Worm (Caenorhabditis elegans): ENCODE data around the gene F49E8.8.

DNA sequence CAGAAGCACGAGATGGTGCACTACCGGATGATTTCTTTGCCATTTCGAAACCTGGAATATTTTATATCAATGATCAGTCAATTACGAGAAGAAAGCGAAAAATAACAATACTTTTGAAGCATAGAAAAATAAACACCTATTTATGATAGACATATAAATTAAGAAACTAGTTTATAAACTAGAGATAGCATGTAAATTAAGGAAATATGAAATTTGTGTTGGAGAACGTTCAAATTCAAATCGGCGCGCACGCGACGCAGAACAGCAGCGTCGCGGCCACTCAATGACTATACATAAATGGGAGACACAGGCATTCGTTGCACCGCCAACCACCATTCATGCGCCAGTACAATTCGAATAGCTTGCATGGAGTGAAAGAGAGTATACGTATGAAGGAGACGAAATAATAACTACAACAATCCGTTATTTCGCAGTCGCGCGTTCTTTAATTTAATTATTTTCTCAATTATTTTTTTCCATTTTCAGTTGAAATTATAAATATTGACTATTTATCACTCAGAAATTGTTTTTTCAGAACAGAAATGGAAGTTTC lies 23.7 kb downstream of the F49E8.8 start, which contains the start of the genes cec-5 and nol-10:
- TF ChIP-seq ama-1 (optimal IDR thresholded peaks at IDR 0.05) (no peak), lin-39 (tag; optimal IDR thresholded peaks at IDR 0.05) (no peak), lsy-2 (tag; optimal IDR thresholded peaks at IDR 0.05) (peak; percentile 56 to 86), mdl-1 (tag; optimal IDR thresholded peaks at IDR 0.05) (peak in 1 of 2 experiments; percentile 9), nhr-237 (tag; optimal IDR thresholded peaks at IDR 0.05) (no peak), ZK546.5 (tag; optimal IDR thresholded peaks at IDR 0.05) (no peak), skn-1 (tag; optimal IDR thresholded peaks at IDR 0.05) (no peak), lin-13 (GFP tag; optimal IDR thresholded peaks at IDR 0.05) (peak; percentile 90), nhr-25 (tag; optimal IDR thresholded peaks at IDR 0.05) (peak; percentile 79), zag-1 (tag; optimal IDR thresholded peaks at IDR 0.05) (peak; percentile 78), ztf-11 (tag; optimal IDR thresholded peaks at IDR 0.05) (no peak), fos-1 (tag; optimal IDR thresholded peaks at IDR 0.05) (peak; percentile 77), snpc-4 (tag; optimal IDR thresholded peaks at IDR 0.05) (peak; percentile 53)

Measured in whole organism, L2 larva.